Fruit fly (Drosophila melanogaster): ENCODE results near the gene Gnpnat.

The Gnpnat gene

dm6 chr3R:29748591-29749303, 10.7 kb downstream of the Gnpnat start, which contains the start of the genes ATPsyngamma and yata (continued):
- TF ChIP-seq kah (GFP tag; optimal IDR thresholded peaks at IDR 0.05) = no peak
- TF ChIP-seq CG34224 (GFP tag; IDR thresholded peaks at IDR 0.05; ENCODE audit: partially characterized antibody) = peak; percentile 43
- TF ChIP-seq CG17912 (GFP tag; optimal IDR thresholded peaks at IDR 0.05) = peak; percentile 20
- peak; percentile 19; the same call in 1 of the 3 replicates for TF ChIP-seq dysf (GFP tag; IDR thresholded peaks at IDR 0.05)
- peak; percentile 49; the same call in 2 of the 3 replicates for TF ChIP-seq CG7963 (GFP tag; IDR thresholded peaks at IDR 0.05; ENCODE audit: partially characterized antibody)
- TF ChIP-seq ato (GFP tag; IDR thresholded peaks at IDR 0.05; ENCODE audit: partially characterized antibody) = peak; percentile 55
- no peak for TF ChIP-seq CG7357 (GFP tag; IDR thresholded peaks at IDR 0.05)
- peak; percentile 22 for TF ChIP-seq NfI (GFP tag; optimal IDR thresholded peaks at IDR 0.05)
- TF ChIP-seq CG4617 (GFP tag; optimal IDR thresholded peaks at IDR 0.05; ENCODE audit: borderline replicate concordance) = peak; percentile 25
- peak; percentile 68 for TF ChIP-seq CG13287 (GFP tag; IDR thresholded peaks at IDR 0.05; ENCODE audit: partially characterized antibody)
- TF ChIP-seq pros (GFP tag; optimal IDR thresholded peaks at IDR 0.05) = no peak
- no peak for TF ChIP-seq Sox100B (GFP tag; optimal IDR thresholded peaks at IDR 0.05)
- peak; percentile 62; the same call in 2 of the 3 replicates for TF ChIP-seq vnd (GFP tag; IDR thresholded peaks at IDR 0.05; ENCODE audit: partially characterized antibody)
- TF ChIP-seq amos (GFP tag; IDR thresholded peaks at IDR 0.05; ENCODE audit: partially characterized antibody) = peak; percentile 84
- peak; percentile 17 for TF ChIP-seq stwl (tag; optimal IDR thresholded peaks at IDR 0.05)
- peak; percentile 45 for TF ChIP-seq CG10267 (tag; optimal IDR thresholded peaks at IDR 0.05)
- TF ChIP-seq Sry-β (GFP tag; optimal IDR thresholded peaks at IDR 0.05) = peak; percentile 41
- no peak for TF ChIP-seq trh (GFP tag; optimal IDR thresholded peaks at IDR 0.05)
- TF ChIP-seq tll (GFP tag; optimal IDR thresholded peaks at IDR 0.05) = no peak
- no peak for TF ChIP-seq Spps (tag; optimal IDR thresholded peaks at IDR 0.05)
- TF ChIP-seq Ssrp (tag; optimal IDR thresholded peaks at IDR 0.05) = peak; percentile 19
- peak; percentile 8 for TF ChIP-seq Dp (GFP tag; optimal IDR thresholded peaks at IDR 0.05)
- TF ChIP-seq tin (GFP tag; optimal IDR thresholded peaks at IDR 0.05) = peak; percentile 31
- peak; percentile 92 for TF ChIP-seq YL-1 (GFP tag; optimal IDR thresholded peaks at IDR 0.05)
- no peak for TF ChIP-seq Tbp (GFP tag; optimal IDR thresholded peaks at IDR 0.05)
- peak; percentile 29 for TF ChIP-seq lilli (GFP tag; optimal IDR thresholded peaks at IDR 0.05)
- TF ChIP-seq gce (GFP tag; IDR thresholded peaks at IDR 0.05) = no peak
- TF ChIP-seq CG17359 (tag; optimal IDR thresholded peaks at IDR 0.05) = peak; percentile 38
- TF ChIP-seq CG8924 (tag; optimal IDR thresholded peaks at IDR 0.05) = peak; percentile 57
- peak; percentile 31 for TF ChIP-seq CG6765 (GFP tag; optimal IDR thresholded peaks at IDR 0.05)
- TF ChIP-seq sug (tag; optimal IDR thresholded peaks at IDR 0.05) = peak; percentile 54
- peak; percentile 11 for TF ChIP-seq ewg (GFP tag; optimal IDR thresholded peaks at IDR 0.05)
- TF ChIP-seq exex (tag; optimal IDR thresholded peaks at IDR 0.05) = peak; percentile 53
- TF ChIP-seq CG31388 (GFP tag; optimal IDR thresholded peaks at IDR 0.05) = peak; percentile 4
- TF ChIP-seq CG4282 (GFP tag; optimal IDR thresholded peaks at IDR 0.05) = no peak
- peak; percentile 74 for TF ChIP-seq sens (GFP tag)
- TF ChIP-seq yki (optimal IDR thresholded peaks at IDR 0.05) = no peak
- peak; percentile 53; the same call in 1 of the 2 replicates for TF ChIP-seq CG9932 (GFP tag; IDR thresholded peaks at IDR 0.05)
- peak; percentile 37 for TF ChIP-seq CG9817 (tag; optimal IDR thresholded peaks at IDR 0.05)
- no peak for TF ChIP-seq CG14441 (GFP tag; IDR thresholded peaks at IDR 0.05)
- peak; percentile 82 for TF ChIP-seq CG16813 (GFP tag; IDR thresholded peaks at IDR 0.05; ENCODE audit: partially characterized antibody)
- peak; percentile 11 for TF ChIP-seq CG15479 (GFP tag; optimal IDR thresholded peaks at IDR 0.05)
- TF ChIP-seq vvl (GFP tag; IDR thresholded peaks at IDR 0.05) = peak; percentile 75; the same call in 1 of the 2 replicates
- TF ChIP-seq phol (tag; optimal IDR thresholded peaks at IDR 0.05) = peak; percentile 56
- TF ChIP-seq CG15514 (GFP tag; optimal IDR thresholded peaks at IDR 0.05) = peak; percentile 58
- TF ChIP-seq CG2202 (tag; optimal IDR thresholded peaks at IDR 0.05) = no peak
- no peak for TF ChIP-seq CG5953 (GFP tag; IDR thresholded peaks at IDR 0.05)
- no peak for TF ChIP-seq CG4707 (GFP tag; optimal IDR thresholded peaks at IDR 0.05)
